Worm (Caenorhabditis elegans): ENCODE measurements around the gene F26F2.4.

Gene F26F2.4

DNA sequence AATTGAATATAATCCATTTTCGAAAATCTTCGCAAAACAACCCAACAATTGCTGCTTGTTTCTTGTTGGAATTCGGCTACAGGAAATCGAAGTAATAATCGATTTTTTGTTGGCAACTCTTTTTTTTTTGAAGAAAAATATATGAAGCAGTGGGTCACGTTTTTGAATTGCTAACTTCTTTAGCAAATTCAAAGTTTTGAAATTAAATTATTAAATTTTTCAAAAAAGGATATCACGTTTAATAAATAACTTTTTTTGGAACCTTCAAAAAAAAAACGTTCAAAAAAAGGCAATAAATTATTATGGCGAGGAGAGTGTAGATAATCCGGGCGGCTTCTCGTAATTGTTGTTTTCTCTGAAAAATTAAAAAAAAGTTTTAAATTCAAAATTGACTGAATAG, 32.9 kb upstream of the F26F2.4 start, which contains the start of gene Y38H6C.15:
Y38H6C.15 (minus strand) TSS at position 101 of the 400 bp plus-strand sequence.
- TF ChIP-seq K02D7.2 (tag; optimal IDR thresholded peaks at IDR 0.05): no peak
- no peak for TF ChIP-seq npax-4 (tag; optimal IDR thresholded peaks at IDR 0.05)

ce11 chrV:20539055-20539454, 30.0 kb upstream of the F26F2.4 start, which contains the start of gene Y38H6C.16:
TSS of gene Y38H6C.16 (minus strand) at chrV:20539347.
- TF ChIP-seq ceh-45 (GFP tag; IDR thresholded peaks at IDR 0.05): no peak
- TF ChIP-seq elt-2 (tag; optimal IDR thresholded peaks at IDR 0.05): peak; percentile 14

- no peak for TF ChIP-seq ceh-2 (tag; optimal IDR thresholded peaks at IDR 0.05)
- no peak for TF ChIP-seq hlh-6 (tag; optimal IDR thresholded peaks at IDR 0.05)
- TF ChIP-seq unc-55 (GFP tag; optimal IDR thresholded peaks at IDR 0.05): no peak
These were observed 25.0 kb upstream of the F26F2.4 start, which contains the start of gene slc-36.3 for ce11 chrV:20544092-20544491. TSS of gene slc-36.3 (minus strand) at chrV:20544192.

- TF ChIP-seq ceh-24 (tag; optimal IDR thresholded peaks at IDR 0.05) (no peak), ceh-14 (tag; optimal IDR thresholded peaks at IDR 0.05) (no peak), ceh-45 (GFP tag; IDR thresholded peaks at IDR 0.05) (no peak), pax-1 (tag; optimal IDR thresholded peaks at IDR 0.05) (no peak), T23F11.4 (GFP tag; optimal IDR thresholded peaks at IDR 0.05) (no peak), ttx-3 (tag; optimal IDR thresholded peaks at IDR 0.05) (no peak), ets-4 (tag; optimal IDR thresholded peaks at IDR 0.05) (no peak), gmeb-2 (tag; optimal IDR thresholded peaks at IDR 0.05) (no peak), sox-4 (tag; optimal IDR thresholded peaks at IDR 0.05) (no peak), hlh-30 (tag; optimal IDR thresholded peaks at IDR 0.05; ENCODE audit: insufficient read depth) (no peak), pha-4 (tag; optimal IDR thresholded peaks at IDR 0.05) (no peak), K02D7.2 (tag; optimal IDR thresholded peaks at IDR 0.05) (no peak), ztf-16 (tag; optimal IDR thresholded peaks at IDR 0.05) (no peak), nfya-1 (tag; optimal IDR thresholded peaks at IDR 0.05) (no peak), ceh-9 (tag; optimal IDR thresholded peaks at IDR 0.05) (no peak)
These were observed 24.5 kb upstream of the F26F2.4 start for ce11 chrV:20544610-20545009.

DNA sequence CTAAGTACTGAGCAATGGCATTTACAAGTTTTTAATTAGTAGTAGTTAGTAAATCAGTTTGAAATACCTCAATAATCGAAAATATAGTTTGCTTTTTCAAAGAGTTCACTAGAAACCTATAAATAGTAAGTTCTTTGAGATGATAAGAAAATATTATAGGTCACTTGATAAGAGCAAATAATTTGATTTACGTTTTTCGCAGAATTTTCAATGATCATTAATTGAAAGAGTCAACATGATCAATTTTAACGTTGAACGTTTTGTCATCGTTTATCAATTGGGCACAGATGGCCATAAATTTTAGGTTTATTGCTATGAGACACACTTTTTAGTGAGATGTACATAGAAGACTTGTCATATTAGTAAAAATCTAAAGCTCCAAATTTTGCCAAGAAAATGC, 23.4 kb upstream of the F26F2.4 start:
- TF ChIP-seq Y22D7AL.16 (tag; optimal IDR thresholded peaks at IDR 0.05) (no peak), nhr-232 (tag; optimal IDR thresholded peaks at IDR 0.05) (no peak), tbx-7 (tag; optimal IDR thresholded peaks at IDR 0.05) (no peak), ceh-19 (GFP tag; optimal IDR thresholded peaks at IDR 0.05) (no peak), fax-1 (tag; optimal IDR thresholded peaks at IDR 0.05) (no peak), gmeb-2 (tag; optimal IDR thresholded peaks at IDR 0.05) (no peak), nfya-1 (tag; optimal IDR thresholded peaks at IDR 0.05) (no peak)

- TF ChIP-seq pat-9 (tag; optimal IDR thresholded peaks at IDR 0.05) (no peak), ceh-6 (GFP tag; optimal IDR thresholded peaks at IDR 0.05) (no peak), rnt-1 (tag; optimal IDR thresholded peaks at IDR 0.05) (no peak), ets-4 (tag; optimal IDR thresholded peaks at IDR 0.05) (no peak), hlh-15 (tag; optimal IDR thresholded peaks at IDR 0.05) (no peak), hlh-8 (tag; optimal IDR thresholded peaks at IDR 0.05) (no peak), pha-4 (tag; optimal IDR thresholded peaks at IDR 0.05) (no peak), pha-2 (tag; optimal IDR thresholded peaks at IDR 0.05) (no peak), nhr-11 (tag; optimal IDR thresholded peaks at IDR 0.05) (no peak), gmeb-2 (tag; optimal IDR thresholded peaks at IDR 0.05) (no peak), pqm-1 (tag; optimal IDR thresholded peaks at IDR 0.05) (no peak)
These were observed 22.0 kb upstream of the F26F2.4 start, which contains the start of gene Y38H6C.18 for ce11 chrV:20547048-20547447. TSS of gene Y38H6C.18 (minus strand) at chrV:20547148.
